Fruit fly (Drosophila melanogaster): ENCODE results near the gene CG43127.

The CG43127 gene

dm6 chr3L:10626199-10626598 is 800 bp upstream of the CG43127 start, which contains the start of gene CG34238:
CG34238 (plus strand) TSS chr3L:10626499.
- TF ChIP-seq Blimp-1 (GFP tag; optimal IDR thresholded peaks at IDR 0.05): no peak
- TF ChIP-seq Ets96B (tag; optimal IDR thresholded peaks at IDR 0.05): no peak
- no peak for TF ChIP-seq Lpt (GFP tag; optimal IDR thresholded peaks at IDR 0.05)
- TF ChIP-seq pdm3 (GFP tag; optimal IDR thresholded peaks at IDR 0.05): no peak
- no peak for TF ChIP-seq spab (GFP tag; optimal IDR thresholded peaks at IDR 0.05)
- no peak for TF ChIP-seq Smox (GFP tag; optimal IDR thresholded peaks at IDR 0.05)
- TF ChIP-seq acj6 (GFP tag; optimal IDR thresholded peaks at IDR 0.05): no peak
- TF ChIP-seq CG3032 (tag; optimal IDR thresholded peaks at IDR 0.05): no peak
- TF ChIP-seq CG6792 (GFP tag; optimal IDR thresholded peaks at IDR 0.05): no peak
- TF ChIP-seq CG10669 (GFP tag; optimal IDR thresholded peaks at IDR 0.05): no peak

- TF ChIP-seq CG8119 (GFP tag; IDR thresholded peaks at IDR 0.05): no peak
- no peak for TF ChIP-seq svp (GFP tag)
- no peak for TF ChIP-seq CG3032 (tag; optimal IDR thresholded peaks at IDR 0.05)
- TF ChIP-seq fd59A (GFP tag; optimal IDR thresholded peaks at IDR 0.05): no peak
- no peak for TF ChIP-seq CG1621 (tag; optimal IDR thresholded peaks at IDR 0.05)
- no peak for TF ChIP-seq Sox102F (GFP tag; optimal IDR thresholded peaks at IDR 0.05)
- no peak for TF ChIP-seq dsx (GFP tag; optimal IDR thresholded peaks at IDR 0.05; ENCODE audit: poor library complexity, severe bottlenecking)
- no peak for TF ChIP-seq Gug (GFP tag; IDR thresholded peaks at IDR 0.05)
- no peak for TF ChIP-seq CG9139 (GFP tag; optimal IDR thresholded peaks at IDR 0.05)
- TF ChIP-seq pdm3 (GFP tag; optimal IDR thresholded peaks at IDR 0.05): no peak
- no peak for TF ChIP-seq Met (GFP tag; optimal IDR thresholded peaks at IDR 0.05)
- TF ChIP-seq Eip75B (GFP tag; optimal IDR thresholded peaks at IDR 0.05): no peak
- no peak for TF ChIP-seq Hr4 (GFP tag; optimal IDR thresholded peaks at IDR 0.05)
- no peak for TF ChIP-seq CG6854 (GFP tag; optimal IDR thresholded peaks at IDR 0.05)
- no peak for TF ChIP-seq Blimp-1 (GFP tag; optimal IDR thresholded peaks at IDR 0.05)
- no peak for TF ChIP-seq esn (GFP tag; optimal IDR thresholded peaks at IDR 0.05)
- TF ChIP-seq eg (GFP tag; IDR thresholded peaks at IDR 0.05): no peak
- no peak for TF ChIP-seq CG15336 (GFP tag; IDR thresholded peaks at IDR 0.05)
- TF ChIP-seq Eip93F (GFP tag; optimal IDR thresholded peaks at IDR 0.05): no peak
- no peak for TF ChIP-seq acj6 (GFP tag; optimal IDR thresholded peaks at IDR 0.05)
These were observed 1.9 kb downstream of the CG43127 start, which contains the start of gene CG42521 for dm6 chr3L:10623476-10623875. CG42521 (minus strand) TSS chr3L:10623576.

dm6 chr3L:10599512-10599911 is 25.9 kb downstream of the CG43127 start:
- TF ChIP-seq Blimp-1 (GFP tag; optimal IDR thresholded peaks at IDR 0.05) (no peak), Met (GFP tag; optimal IDR thresholded peaks at IDR 0.05) (no peak), Hr39 (GFP tag; optimal IDR thresholded peaks at IDR 0.05) (no peak), dac (GFP tag; optimal IDR thresholded peaks at IDR 0.05) (no peak), CG16779 (tag; optimal IDR thresholded peaks at IDR 0.05) (no peak), spab (GFP tag; optimal IDR thresholded peaks at IDR 0.05) (no peak), CG10669 (GFP tag; optimal IDR thresholded peaks at IDR 0.05) (no peak), CG3919 (GFP tag; optimal IDR thresholded peaks at IDR 0.05) (no peak)

dm6 chr3L:10584965-10585364 is 40.4 kb downstream of the CG43127 start:
- TF ChIP-seq Ets96B (tag; optimal IDR thresholded peaks at IDR 0.05) (no peak), Sox15 (GFP tag; optimal IDR thresholded peaks at IDR 0.05) (no peak), OdsH (GFP tag; optimal IDR thresholded peaks at IDR 0.05) (no peak), CG3032 (tag; optimal IDR thresholded peaks at IDR 0.05) (no peak), CG8319 (GFP tag; optimal IDR thresholded peaks at IDR 0.05) (no peak), pdm3 (GFP tag; optimal IDR thresholded peaks at IDR 0.05) (no peak), Eip75B (GFP tag; optimal IDR thresholded peaks at IDR 0.05) (no peak), CG1621 (tag; optimal IDR thresholded peaks at IDR 0.05) (no peak), fd59A (GFP tag; optimal IDR thresholded peaks at IDR 0.05) (no peak), svp (GFP tag) (no peak), CG15336 (GFP tag; IDR thresholded peaks at IDR 0.05) (no peak), CG9139 (GFP tag; optimal IDR thresholded peaks at IDR 0.05) (no peak), Smox (GFP tag; optimal IDR thresholded peaks at IDR 0.05) (no peak)

Measured in whole organism, prepupa.